Worm (Caenorhabditis elegans) whole organism, L4/young adult: ENCODE measurements around the gene Y53C12B.1.

ENCODE experiments used
- W03F9.2 ChIP-seq: fragments of 150-350 bp; optimal IDR thresholded peaks from 2 replicates; lab custom pipeline; 2014; ENCODE audit warnings: missing biosample characterization, missing genetic modification characterization
- him-1 ChIP-seq: sonication (generic microtip); optimal IDR thresholded peaks from 2 replicates; lab custom pipeline; 2016; ENCODE audit warnings: missing genotype, missing genetic modification reagents, missing genetic modification characterization, missing compliant biosample characterization

DNA sequence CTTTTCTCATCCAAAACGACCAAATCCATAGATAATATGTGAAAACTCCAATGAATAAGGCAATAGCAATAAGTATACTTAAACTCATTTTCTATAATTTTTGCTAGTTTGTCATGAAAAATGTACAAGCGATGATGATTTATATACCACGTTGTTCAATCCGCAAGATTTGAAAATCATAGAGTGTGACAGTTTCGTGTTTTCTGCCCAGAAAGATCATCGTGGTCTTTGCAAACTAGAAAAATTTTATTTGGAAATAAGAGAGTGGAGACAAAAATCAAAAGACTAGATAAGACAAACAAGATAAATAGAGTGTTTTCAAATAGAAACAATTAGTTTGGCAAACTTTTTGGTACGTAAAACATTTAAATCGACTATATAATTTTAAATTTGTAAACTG lies 47.3 kb upstream of the Y53C12B.1 start, which contains the start of gene cyp-13A3:
- no peak for TF ChIP-seq W03F9.2 (tag; lab: Kevin White, UChicago)
- no peak for TF ChIP-seq him-1 (tag; lab: Kevin White, UChicago)
